Worm (Caenorhabditis elegans) whole organism, mixed stage, embryonic: ENCODE data around the gene R02D5.7.

Source experiments
- elt-1 ChIP-seq: sonication (generic microtip); optimal IDR thresholded peaks from 2 replicates; lab custom pipeline; 2017; ENCODE audit warnings: missing genetic modification characterization, mild to moderate bottlenecking, missing compliant biosample characterization, antibody characterized with exemption, moderate library complexity, borderline replicate concordance; ENCODE audit not compliant: insufficient read depth
- hlh-1 ChIP-seq: fragments of 150-350 bp; optimal IDR thresholded peaks from 2 replicates; lab custom pipeline; 2014; ENCODE audit warnings: missing biosample characterization, missing genetic modification reagents, missing genetic modification characterization
- mep-1 ChIP-seq: fragments of 150-350 bp; optimal IDR thresholded peaks from 2 replicates; lab custom pipeline; 2017; ENCODE audit warnings: missing biosample characterization, missing genetic modification reagents, missing genetic modification characterization, inconsistent platforms
- nhr-237 ChIP-seq: fragments of 150-350 bp; optimal IDR thresholded peaks from 2 replicates; lab custom pipeline; 2014; ENCODE audit warnings: missing biosample characterization, missing genetic modification characterization
- nhr-76 ChIP-seq: sonication (generic microtip); optimal IDR thresholded peaks from 2 replicates; lab custom pipeline; 2017; ENCODE audit warnings: missing biosample characterization, missing genetic modification characterization
- pha-4 ChIP-seq: fragments of 150-350 bp; optimal IDR thresholded peaks from 2 replicates; lab custom pipeline; 2018; ENCODE audit warnings: missing biosample characterization, missing genetic modification reagents, missing genetic modification characterization
- tbx-8 ChIP-seq: fragments of 200-800 bp; sonication (Bioruptor generic); optimal IDR thresholded peaks from 2 replicates; lab custom pipeline; 2018; ENCODE audit warnings: mild to moderate bottlenecking, missing genetic modification characterization, moderate library complexity, missing compliant biosample characterization
- unc-39 ChIP-seq: fragments of 150-350 bp; optimal IDR thresholded peaks from 2 replicates; lab custom pipeline; 2014; ENCODE audit warnings: missing biosample characterization, missing genetic modification characterization
- unc-62 ChIP-seq: fragments of 150-350 bp; optimal IDR thresholded peaks from 2 replicates; lab custom pipeline; 2014; ENCODE audit warnings: missing biosample characterization, missing genetic modification reagents, missing genetic modification characterization

DNA sequence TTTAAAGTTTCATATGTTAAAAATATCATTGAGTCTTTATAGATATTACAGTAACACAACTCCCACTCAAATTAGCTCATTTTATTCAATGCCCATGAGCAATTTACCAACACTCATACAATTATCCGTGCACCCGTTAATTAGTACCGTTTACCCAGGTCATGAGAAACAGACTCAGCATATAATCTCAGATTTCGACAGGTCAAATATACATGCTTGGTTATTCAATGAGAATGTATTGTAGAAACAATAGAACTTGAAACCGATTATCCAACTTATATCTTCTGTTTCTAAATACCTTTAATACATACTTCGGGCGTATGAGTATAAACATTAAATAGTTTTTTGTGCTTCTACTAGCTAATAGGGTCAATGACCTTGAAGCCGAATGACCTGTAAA is 45.1 kb downstream of the R02D5.7 start:
- TF ChIP-seq unc-39 (tag; lab: Kevin White, UChicago) (no peak), mep-1 (no peak), nhr-237 (tag; lab: Kevin White, UChicago) (no peak), pha-4 (tag; lab: Kevin White, UChicago) (no peak), hlh-1 (no peak), tbx-8 (GFP tag; lab: Kevin White, UChicago) (no peak), nhr-76 (tag; lab: Kevin White, UChicago) (no peak), elt-1 (no peak), unc-62 (GFP tag; lab: Kevin White, UChicago) (no peak)
